5 fruit fly cellular contexts compared by ENCODE assay signal in the genomic region with DNA sequence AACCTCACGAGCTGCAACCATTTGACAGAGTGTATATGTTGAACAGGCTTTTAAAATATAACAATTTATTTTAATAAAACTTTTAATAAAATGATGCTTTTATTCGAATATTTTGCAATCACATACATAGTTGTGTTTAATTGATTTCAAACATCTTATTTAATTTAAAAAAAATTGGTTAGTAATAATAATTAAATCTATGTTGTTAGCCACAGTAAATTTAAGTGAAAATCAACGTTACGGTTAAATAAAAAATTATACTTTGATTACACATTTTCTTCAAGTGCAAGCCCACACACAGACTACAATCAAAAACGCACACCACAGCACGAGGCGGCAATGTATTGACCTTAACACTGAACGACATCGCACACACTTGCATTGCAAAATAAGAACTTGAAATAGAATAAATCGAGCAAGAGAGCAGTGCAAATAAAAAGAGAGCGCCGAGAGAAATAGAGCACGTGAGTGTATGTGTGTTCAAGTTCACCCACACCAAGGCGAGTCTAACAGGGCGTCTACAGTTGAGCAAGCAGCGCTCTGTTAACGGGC.
A peak's percentile ranks its signal among the peaks of the same experiment; 100 is the strongest.
TF ChIP-seq lines count a peak whose summit lies in the region.

No protein-coding gene starts in this region.

TF ChIP-seq in whole organism, adult, 20 proteins besides CTCF, POLR2A, EP300 and RAD21 (continued from another document):
- TF ChIP-seq pad (GFP tag; optimal IDR thresholded peaks at IDR 0.05; lab: Kevin White, UChicago) (peak; percentile 62), Hr96 (GFP tag; optimal IDR thresholded peaks at IDR 0.05; lab: Kevin White, UChicago) (peak; percentile 30), ovo (GFP tag; optimal IDR thresholded peaks at IDR 0.05; lab: Kevin White, UChicago) (peak; percentile 9), CG7101 (tag; optimal IDR thresholded peaks at IDR 0.05; lab: Kevin White, UChicago) (peak; percentile 83)

TF ChIP-seq in whole organism, embryonic, 481 proteins besides CTCF, POLR2A, EP300 and RAD21 (continued from another document and continues in another):
- TF ChIP-seq CG16779 (GFP tag; IDR thresholded peaks at IDR 0.05; lab: Robert Waterston, UW) (no peak), Abd-B (GFP tag; optimal IDR thresholded peaks at IDR 0.05; lab: Kevin White, UChicago) (no peak), CG2875 (GFP tag; optimal IDR thresholded peaks at IDR 0.05; lab: Kevin White, UChicago) (no peak), fd102C (GFP tag; optimal IDR thresholded peaks at IDR 0.05; lab: Kevin White, UChicago) (no peak), Dbx (GFP tag; IDR thresholded peaks at IDR 0.05; lab: Robert Waterston, UW) (no peak), CG7745 (tag; optimal IDR thresholded peaks at IDR 0.05; lab: Kevin White, UChicago) (no peak), Ets65A (GFP tag; lab: Kevin White, UChicago) (no peak), vvl (GFP tag; IDR thresholded peaks at IDR 0.05; lab: Robert Waterston, UW) (no peak; the same call in 1 of the 2 replicates), Optix (GFP tag; IDR thresholded peaks at IDR 0.05; lab: Robert Waterston, UW) (no peak), CG17912 (GFP tag; optimal IDR thresholded peaks at IDR 0.05; lab: Kevin White, UChicago) (no peak), seq (GFP tag; IDR thresholded peaks at IDR 0.05; lab: Robert Waterston, UW) (no peak), grn (GFP tag; optimal IDR thresholded peaks at IDR 0.05; lab: Kevin White, UChicago) (no peak), Hand (GFP tag; optimal IDR thresholded peaks at IDR 0.05; lab: Kevin White, UChicago) (no peak), CrebB (tag; optimal IDR thresholded peaks at IDR 0.05; lab: Kevin White, UChicago) (no peak), schlank (tag; optimal IDR thresholded peaks at IDR 0.05; lab: Kevin White, UChicago) (no peak), Adf1 (GFP tag; IDR thresholded peaks at IDR 0.05; lab: Robert Waterston, UW) (peak; percentile 39; the same call in 1 of the 2 replicates), MBD-R2 (GFP tag; IDR thresholded peaks at IDR 0.05; lab: Robert Waterston, UW) (no peak), her (GFP tag; optimal IDR thresholded peaks at IDR 0.05; lab: Kevin White, UChicago) (no peak), NK7.1 (GFP tag; optimal IDR thresholded peaks at IDR 0.05; lab: Kevin White, UChicago) (no peak), Fer2 (tag; optimal IDR thresholded peaks at IDR 0.05; lab: Kevin White, UChicago) (no peak), crol (GFP tag; IDR thresholded peaks at IDR 0.05; lab: Robert Waterston, UW) (no peak), hbn (GFP tag; IDR thresholded peaks at IDR 0.05; lab: Robert Waterston, UW; ENCODE audit: partially characterized antibody) (no peak), sens-2 (GFP tag; IDR thresholded peaks at IDR 0.05; lab: Robert Waterston, UW) (no peak), h (optimal IDR thresholded peaks at IDR 0.05; lab: Kevin White, UChicago) (no peak), CG15011 (GFP tag; optimal IDR thresholded peaks at IDR 0.05; lab: Kevin White, UChicago) (no peak), bcd (GFP tag; optimal IDR thresholded peaks at IDR 0.05; lab: Kevin White, UChicago) (peak; percentile 21), rib (GFP tag; IDR thresholded peaks at IDR 0.05; lab: Robert Waterston, UW) (peak; percentile 65), NfI (GFP tag; optimal IDR thresholded peaks at IDR 0.05; lab: Kevin White, UChicago) (no peak), CG7839 (tag; optimal IDR thresholded peaks at IDR 0.05; lab: Kevin White, UChicago) (peak; percentile 50), Nf-YC (tag; optimal IDR thresholded peaks at IDR 0.05; lab: Kevin White, UChicago) (no peak), CG10565 (GFP tag; optimal IDR thresholded peaks at IDR 0.05; lab: Kevin White, UChicago) (no peak), CG12155 (GFP tag; optimal IDR thresholded peaks at IDR 0.05; lab: Kevin White, UChicago) (no peak)

TF ChIP-seq in whole organism, prepupa, 60 proteins besides CTCF, POLR2A, EP300 and RAD21 (continued from another document and continues in another):
- peak; percentile 56 for TF ChIP-seq acj6 (GFP tag; optimal IDR thresholded peaks at IDR 0.05; lab: Kevin White, UChicago)
- peak; percentile 75 for TF ChIP-seq Eip75B (GFP tag; optimal IDR thresholded peaks at IDR 0.05; lab: Kevin White, UChicago)
- TF ChIP-seq dac (GFP tag; optimal IDR thresholded peaks at IDR 0.05; lab: Kevin White, UChicago) = peak; percentile 48
- TF ChIP-seq Ets96B (tag; optimal IDR thresholded peaks at IDR 0.05; lab: Kevin White, UChicago) = peak; percentile 89
- TF ChIP-seq CG8319 (GFP tag; optimal IDR thresholded peaks at IDR 0.05; lab: Kevin White, UChicago) = peak; percentile 13
- TF ChIP-seq Blimp-1 (GFP tag; optimal IDR thresholded peaks at IDR 0.05; lab: Kevin White, UChicago) = peak; percentile 35
- TF ChIP-seq salr (GFP tag; optimal IDR thresholded peaks at IDR 0.05; lab: Kevin White, UChicago) = peak; percentile 56 to 88
- peak; percentile 52 for TF ChIP-seq Sox102F (GFP tag; optimal IDR thresholded peaks at IDR 0.05; lab: Kevin White, UChicago)
- TF ChIP-seq Hr39 (GFP tag; optimal IDR thresholded peaks at IDR 0.05; lab: Kevin White, UChicago) = peak; percentile 30
- TF ChIP-seq net (GFP tag; optimal IDR thresholded peaks at IDR 0.05; lab: Kevin White, UChicago) = peak; percentile 82
- TF ChIP-seq Ets21C (GFP tag; optimal IDR thresholded peaks at IDR 0.05; lab: Kevin White, UChicago) = no peak
- TF ChIP-seq CG34406 (GFP tag; optimal IDR thresholded peaks at IDR 0.05; lab: Kevin White, UChicago) = peak; percentile 65
- TF ChIP-seq CG4318 (GFP tag; optimal IDR thresholded peaks at IDR 0.05; lab: Kevin White, UChicago) = peak; percentile 63
- peak; percentile 84 for TF ChIP-seq CG8119 (GFP tag; IDR thresholded peaks at IDR 0.05; lab: Robert Waterston, UW)
- TF ChIP-seq CG8632 (GFP tag; optimal IDR thresholded peaks at IDR 0.05; lab: Kevin White, UChicago) = peak; percentile 56
- peak; percentile 54 for TF ChIP-seq topi (GFP tag; optimal IDR thresholded peaks at IDR 0.05; lab: Kevin White, UChicago)
- peak; percentile 90 for TF ChIP-seq Eip78C (GFP tag; lab: Kevin White, UChicago)
- peak; percentile 80 for TF ChIP-seq Gug (GFP tag; IDR thresholded peaks at IDR 0.05; lab: Robert Waterston, UW)
- peak; percentile 82 for TF ChIP-seq CG3032 (tag; optimal IDR thresholded peaks at IDR 0.05; lab: Kevin White, UChicago)
- TF ChIP-seq CG31627 (GFP tag; optimal IDR thresholded peaks at IDR 0.05; lab: Kevin White, UChicago) = peak; percentile 13
- peak; percentile 71 for TF ChIP-seq pdm3 (GFP tag; optimal IDR thresholded peaks at IDR 0.05; lab: Kevin White, UChicago)
- TF ChIP-seq cyc (GFP tag; optimal IDR thresholded peaks at IDR 0.05; lab: Kevin White, UChicago) = peak; percentile 44
- TF ChIP-seq CG10631 (GFP tag; optimal IDR thresholded peaks at IDR 0.05; lab: Kevin White, UChicago) = peak; percentile 79
- TF ChIP-seq CG6808 (GFP tag; optimal IDR thresholded peaks at IDR 0.05; lab: Kevin White, UChicago) = peak; percentile 73
- peak; percentile 75 for TF ChIP-seq Sox14 (GFP tag; optimal IDR thresholded peaks at IDR 0.05; lab: Kevin White, UChicago)
- peak; percentile 1 for TF ChIP-seq CG7368 (GFP tag; optimal IDR thresholded peaks at IDR 0.05; lab: Kevin White, UChicago)
- peak; percentile 26 for TF ChIP-seq CG6854 (GFP tag; optimal IDR thresholded peaks at IDR 0.05; lab: Kevin White, UChicago)
- TF ChIP-seq Hr4 (GFP tag; optimal IDR thresholded peaks at IDR 0.05; lab: Kevin White, UChicago) = peak; percentile 73
- no peak for TF ChIP-seq Eip93F (GFP tag; optimal IDR thresholded peaks at IDR 0.05; lab: Kevin White, UChicago)
- peak; percentile 82 for TF ChIP-seq CG1621 (tag; optimal IDR thresholded peaks at IDR 0.05; lab: Kevin White, UChicago)
- peak; percentile 65 for TF ChIP-seq CG6276 (GFP tag; optimal IDR thresholded peaks at IDR 0.05; lab: Kevin White, UChicago)
- TF ChIP-seq esn (GFP tag; optimal IDR thresholded peaks at IDR 0.05; lab: Kevin White, UChicago) = peak; percentile 49

TF ChIP-seq in whole organism, pupa, 21 proteins besides CTCF, POLR2A, EP300 and RAD21 (continued from another document):
- TF ChIP-seq Ets98B (GFP tag; IDR thresholded peaks at IDR 0.05; lab: Robert Waterston, UW) (peak; percentile 76), Pif1A (GFP tag; optimal IDR thresholded peaks at IDR 0.05; lab: Kevin White, UChicago) (peak; percentile 85)

TF ChIP-seq in whole organism, wandering third instar larva, 38 proteins besides CTCF, POLR2A, EP300 and RAD21 (continued from another document):
- TF ChIP-seq Sp1 (GFP tag; optimal IDR thresholded peaks at IDR 0.05; lab: Kevin White, UChicago) (peak; percentile 66), Hnf4 (GFP tag; optimal IDR thresholded peaks at IDR 0.05; lab: Kevin White, UChicago) (peak; percentile 73), N (GFP tag; optimal IDR thresholded peaks at IDR 0.05; lab: Kevin White, UChicago) (peak; percentile 92), jim (GFP tag; optimal IDR thresholded peaks at IDR 0.05; lab: Kevin White, UChicago) (peak; percentile 4), Rel (GFP tag; optimal IDR thresholded peaks at IDR 0.05; lab: Kevin White, UChicago) (peak; percentile 62), Rel (tag; optimal IDR thresholded peaks at IDR 0.05; lab: Kevin White, UChicago) (peak; percentile 3), Dfd (GFP tag; optimal IDR thresholded peaks at IDR 0.05; lab: Kevin White, UChicago) (no peak), sage (GFP tag; optimal IDR thresholded peaks at IDR 0.05; lab: Kevin White, UChicago) (peak; percentile 51), fru (GFP tag; optimal IDR thresholded peaks at IDR 0.05; lab: Kevin White, UChicago) (peak; percentile 48), h (GFP tag; optimal IDR thresholded peaks at IDR 0.05; lab: Kevin White, UChicago) (peak; percentile 65), Hr78 (GFP tag; optimal IDR thresholded peaks at IDR 0.05; lab: Kevin White, UChicago) (peak; percentile 40), psq (GFP tag; optimal IDR thresholded peaks at IDR 0.05; lab: Kevin White, UChicago) (peak; percentile 57), OdsH (GFP tag; optimal IDR thresholded peaks at IDR 0.05; lab: Kevin White, UChicago) (peak; percentile 55), GATAd (GFP tag; optimal IDR thresholded peaks at IDR 0.05; lab: Kevin White, UChicago) (no peak), ey (GFP tag; optimal IDR thresholded peaks at IDR 0.05; lab: Kevin White, UChicago) (peak; percentile 35), tai (GFP tag; optimal IDR thresholded peaks at IDR 0.05; lab: Kevin White, UChicago) (peak; percentile 52), Hr83 (GFP tag; optimal IDR thresholded peaks at IDR 0.05; lab: Kevin White, UChicago; ENCODE audit: poor library complexity, severe bottlenecking) (peak; percentile 65), Jra (GFP tag; optimal IDR thresholded peaks at IDR 0.05; lab: Kevin White, UChicago) (peak; percentile 33)
